Worm (Caenorhabditis elegans) whole organism, young adult: Measurements from ENCODE around the gene hmg-1.2.
A peak's percentile ranks its signal among the peaks of the same experiment; 100 is the strongest.

Experiments
- D2030.7 ChIP-seq: fragments of 200-800 bp; sonication (Bioruptor generic); IDR thresholded peaks from 2 replicates; pipeline ENCODE4 v1.3.6; 2022; ENCODE audit warnings: missing genetic modification reagents, missing genetic modification characterization, missing compliant biosample characterization
- F39B2.1 ChIP-seq: fragments of 200-800 bp; sonication (Bioruptor generic); IDR thresholded peaks from 2 replicates; pipeline ENCODE4 v1.3.6; 2022; ENCODE audit warnings: missing genetic modification reagents, missing genetic modification characterization, missing compliant biosample characterization
- F52B5.7 ChIP-seq: sonication (generic microtip); optimal IDR thresholded peaks from 2 replicates; lab custom pipeline; 2016; ENCODE audit warnings: mild to moderate bottlenecking, missing genetic modification characterization, missing compliant biosample characterization
- F57C9.4 ChIP-seq: sonication (generic microtip); optimal IDR thresholded peaks from 2 replicates; lab custom pipeline; 2017; ENCODE audit warnings: mild to moderate bottlenecking, missing genetic modification characterization, missing compliant biosample characterization
- T26A5.8 ChIP-seq: sonication (generic microtip); optimal IDR thresholded peaks from 2 replicates; lab custom pipeline; 2016; ENCODE audit warnings: missing genetic modification characterization, missing compliant biosample characterization
- Y53G8AR.9 ChIP-seq: fragments of 200-800 bp; sonication (Bioruptor generic); conservative IDR thresholded peaks from 2 replicates; pipeline ENCODE4 v1.3.6; 2022; ENCODE audit warnings: missing genetic modification reagents, missing genetic modification characterization, missing compliant biosample characterization
- ZK185.1 ChIP-seq: sonication (generic microtip); optimal IDR thresholded peaks from 2 replicates; lab custom pipeline; 2016; ENCODE audit warnings: mild to moderate bottlenecking, missing genetic modification characterization, missing compliant biosample characterization; ENCODE audit not compliant: poor library complexity, severe bottlenecking
- akir-1 ChIP-seq: fragments of 200-800 bp; sonication (Bioruptor generic); optimal IDR thresholded peaks from 2 replicates; lab custom pipeline; 2018; ENCODE audit warnings: mild to moderate bottlenecking, missing genetic modification characterization, moderate library complexity, missing compliant biosample characterization
- attf-3 ChIP-seq: fragments of 200-800 bp; sonication (Bioruptor generic); conservative IDR thresholded peaks from 2 replicates; pipeline ENCODE4 v1.3.6; 2022; ENCODE audit warnings: missing genetic modification reagents, missing genetic modification characterization, missing compliant biosample characterization
- bed-1 ChIP-seq: fragments of 200-800 bp; sonication (Bioruptor generic); IDR thresholded peaks from 2 replicates; pipeline ENCODE4 v1.3.6; 2022; ENCODE audit warnings: missing genetic modification reagents, missing genetic modification characterization, missing compliant biosample characterization
- ceh-100 ChIP-seq: fragments of 200-800 bp; sonication (Bioruptor generic); IDR thresholded peaks from 2 replicates; pipeline ENCODE4 v1.3.6; 2022; ENCODE audit warnings: missing genetic modification reagents, missing genetic modification characterization, missing compliant biosample characterization
- ceh-27 ChIP-seq: fragments of 200-800 bp; sonication (Bioruptor generic); optimal IDR thresholded peaks from 2 replicates; lab custom pipeline; 2018; ENCODE audit warnings: mild to moderate bottlenecking, missing genetic modification characterization, moderate library complexity, missing compliant biosample characterization
- ceh-40 ChIP-seq: fragments of 200-800 bp; sonication (Bioruptor generic); IDR thresholded peaks from 2 replicates; pipeline ENCODE4 v1.3.6; 2022; ENCODE audit warnings: missing genetic modification characterization, missing compliant biosample characterization
- ceh-58 ChIP-seq: fragments of 200-800 bp; sonication (Bioruptor generic); IDR thresholded peaks from 2 replicates; pipeline ENCODE4 v1.3.6; 2022; ENCODE audit warnings: missing genetic modification characterization, missing compliant biosample characterization
- ceh-79 ChIP-seq: sonication (generic microtip); optimal IDR thresholded peaks from 2 replicates; lab custom pipeline; 2017; ENCODE audit warnings: mild to moderate bottlenecking, missing genetic modification characterization, missing compliant biosample characterization
- chd-7 ChIP-seq: sonication (generic microtip); optimal IDR thresholded peaks from 2 replicates; lab custom pipeline; 2016; ENCODE audit warnings: mild to moderate bottlenecking, missing genetic modification characterization, moderate library complexity, missing compliant biosample characterization
- die-1 ChIP-seq: sonication (generic microtip); optimal IDR thresholded peaks from 2 replicates; lab custom pipeline; 2016; ENCODE audit warnings: missing genotype, mild to moderate bottlenecking, missing genetic modification characterization, missing compliant biosample characterization
- dpff-1 ChIP-seq: sonication (generic microtip); optimal IDR thresholded peaks from 2 replicates; lab custom pipeline; 2017; ENCODE audit warnings: mild to moderate bottlenecking, missing genetic modification characterization, missing compliant biosample characterization
- ekl-4 ChIP-seq: fragments of 200-800 bp; sonication (Bioruptor generic); IDR thresholded peaks from 2 replicates; pipeline ENCODE4 v1.3.6; 2022; ENCODE audit warnings: missing genetic modification reagents, missing genetic modification characterization, missing compliant biosample characterization
- gei-17 ChIP-seq: fragments of 200-800 bp; sonication (Bioruptor generic); optimal IDR thresholded peaks from 2 replicates; lab custom pipeline; 2018; ENCODE audit warnings: mild to moderate bottlenecking, missing genetic modification characterization, missing compliant biosample characterization
- him-1 ChIP-seq: sonication (generic microtip); optimal IDR thresholded peaks from 2 replicates; lab custom pipeline; 2016; ENCODE audit warnings: missing genotype, missing genetic modification reagents, missing genetic modification characterization, missing compliant biosample characterization
- hlh-12 ChIP-seq: sonication (generic microtip); optimal IDR thresholded peaks from 2 replicates; lab custom pipeline; 2016; ENCODE audit warnings: missing genetic modification characterization, missing compliant biosample characterization
- hmg-20 ChIP-seq: fragments of 200-800 bp; sonication (Bioruptor generic); IDR thresholded peaks from 2 replicates; pipeline ENCODE4 v1.3.6; 2022; ENCODE audit warnings: missing genetic modification reagents, missing genetic modification characterization, missing compliant biosample characterization
- lin-35 ChIP-seq, 3 experiments: fragments of 150-350 bp in 2 of 3; sonication (generic microtip) in 1 of 3; optimal IDR thresholded peaks; 2 replicates each; lab custom pipeline; 2014 to 2018; ENCODE audit warnings: missing biosample characterization in 3 of 3, missing genetic modification characterization in 3 of 3, missing genetic modification reagents in 3 of 3
- lin-40 ChIP-seq: sonication (generic microtip); optimal IDR thresholded peaks from 2 replicates; lab custom pipeline; 2016; ENCODE audit warnings: missing genetic modification characterization, mild to moderate bottlenecking, missing compliant biosample characterization, missing genotype, missing genetic modification reagents
- lsl-1 ChIP-seq: fragments of 200-800 bp; sonication (Bioruptor generic); optimal IDR thresholded peaks from 2 replicates; lab custom pipeline; 2018; ENCODE audit warnings: mild to moderate bottlenecking, missing genetic modification characterization, moderate library complexity, missing compliant biosample characterization
- madf-8 ChIP-seq: fragments of 200-800 bp; sonication (Bioruptor generic); conservative IDR thresholded peaks from 2 replicates; pipeline ENCODE4 v1.3.6; 2022; ENCODE audit warnings: missing genetic modification reagents, missing genetic modification characterization, missing compliant biosample characterization
- mes-4 ChIP-seq: sonication (generic microtip); optimal IDR thresholded peaks from 2 replicates; lab custom pipeline; 2016; ENCODE audit warnings: missing genotype, missing genetic modification characterization, missing compliant biosample characterization
- nfya-2 ChIP-seq: fragments of 200-800 bp; sonication (Bioruptor generic); IDR thresholded peaks from 2 replicates; pipeline ENCODE4 v1.3.6; 2022; ENCODE audit warnings: missing genetic modification reagents, missing genetic modification characterization, missing compliant biosample characterization
- pbrm-1 ChIP-seq: fragments of 200-800 bp; sonication (Bioruptor generic); IDR thresholded peaks from 2 replicates; pipeline ENCODE4 v1.3.6; 2022; ENCODE audit warnings: missing genetic modification reagents, missing genetic modification characterization, missing compliant biosample characterization
- sdz-38 ChIP-seq: sonication (generic microtip); optimal IDR thresholded peaks from 2 replicates; lab custom pipeline; 2016; ENCODE audit warnings: missing genotype, missing genetic modification characterization, missing compliant biosample characterization
- sea-2 ChIP-seq: fragments of 200-800 bp; sonication (Bioruptor generic); IDR thresholded peaks from 2 replicates; pipeline ENCODE4 v1.3.6; 2022; ENCODE audit warnings: missing genetic modification characterization, missing compliant biosample characterization
- snpc-4 ChIP-seq, 5 experiments: fragments of 150-350 bp in 1 of 5; sonication (generic microtip) in 4 of 5; optimal IDR thresholded peaks; 2 replicates each; lab custom pipeline; 2014 to 2018; ENCODE audit warnings: missing genetic modification characterization in 5 of 5, missing biosample characterization in 3 of 5, antibody characterized with exemption in 2 of 5, mild to moderate bottlenecking in 2 of 5, missing compliant biosample characterization in 2 of 5, missing genotype in 2 of 5, moderate library complexity in 2 of 5, missing genetic modification reagents in 1 of 5
- somi-1 ChIP-seq: fragments of 200-800 bp; sonication (Bioruptor generic); optimal IDR thresholded peaks from 2 replicates; lab custom pipeline; 2018; ENCODE audit warnings: mild to moderate bottlenecking, missing genetic modification characterization, missing compliant biosample characterization
- ztf-18 ChIP-seq: sonication (generic microtip); optimal IDR thresholded peaks from 2 replicates; lab custom pipeline; 2016; ENCODE audit warnings: missing genotype, mild to moderate bottlenecking, missing genetic modification characterization, missing compliant biosample characterization
- ztf-25 ChIP-seq: fragments of 200-800 bp; sonication (Bioruptor generic); IDR thresholded peaks from 2 replicates; pipeline ENCODE4 v1.3.6; 2022; ENCODE audit warnings: missing genetic modification reagents, missing genetic modification characterization, missing compliant biosample characterization
- ztf-3 ChIP-seq: fragments of 200-800 bp; sonication (Bioruptor generic); optimal IDR thresholded peaks from 2 replicates; lab custom pipeline; 2018; ENCODE audit warnings: mild to moderate bottlenecking, missing genetic modification characterization, missing compliant biosample characterization

The hmg-1.2 gene

DNA sequence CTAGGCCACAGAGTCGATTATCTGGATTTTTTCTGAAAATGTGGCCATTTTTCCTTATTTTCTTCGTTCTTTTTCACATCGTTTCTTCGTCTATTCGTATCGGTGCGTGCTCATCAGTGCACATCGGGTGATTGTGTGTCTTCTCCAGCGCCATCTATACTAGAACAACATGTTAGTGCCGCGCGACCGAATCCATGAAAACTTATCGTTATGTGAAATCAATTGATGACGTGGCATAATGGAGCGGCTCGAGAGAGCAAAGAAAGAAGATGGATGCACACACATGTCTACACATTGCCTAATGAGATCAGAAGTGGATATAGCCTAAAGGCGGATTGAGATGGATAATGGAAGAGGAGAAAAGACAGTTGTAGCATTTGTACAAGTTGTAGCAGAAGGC, 32.1 kb downstream of the hmg-1.2 start:
- no peak for TF ChIP-seq ceh-40 (GFP tag; lab: Robert Waterston, UW)
- TF ChIP-seq F57C9.4 (tag; lab: Kevin White, UChicago) = no peak
- TF ChIP-seq ceh-58 = no peak
- TF ChIP-seq F52B5.7 = no peak
- no peak for TF ChIP-seq lsl-1 (GFP tag; lab: Kevin White, UChicago)
- no peak for TF ChIP-seq T26A5.8
- no peak for TF ChIP-seq lin-40 (tag; lab: Kevin White, UChicago)
- TF ChIP-seq hmg-20 = no peak
- TF ChIP-seq gei-17 = no peak
- no peak for TF ChIP-seq sdz-38 (tag; lab: Kevin White, UChicago)
- TF ChIP-seq somi-1 = no peak
- no peak for TF ChIP-seq ztf-25 (GFP tag; lab: Robert Waterston, UW)
- TF ChIP-seq lin-35 (GFP tag; optimal IDR thresholded peaks at IDR 0.05; lab: Kevin White, UChicago) = no peak
- TF ChIP-seq, all 124 proteins: peak for 0

DNA sequence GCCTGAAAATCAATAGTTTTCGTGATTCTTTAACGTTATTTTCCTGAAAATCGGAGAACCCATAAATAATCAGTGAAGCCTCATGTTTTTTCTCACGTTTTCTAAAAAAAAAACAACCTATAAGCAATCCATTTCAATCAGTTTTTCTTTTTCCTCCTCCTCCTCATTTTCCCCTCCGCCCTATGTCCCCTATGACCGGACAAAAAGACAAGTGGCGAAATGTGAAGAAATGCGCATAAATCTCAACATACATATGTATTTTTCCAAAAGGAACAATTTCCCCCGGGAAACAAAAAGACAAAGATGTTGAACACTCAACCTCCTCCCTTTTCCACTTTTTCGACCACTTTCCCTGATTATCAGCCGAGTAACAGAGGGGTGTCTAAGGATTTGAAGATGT, 35.3 kb downstream of the hmg-1.2 start:
- no peak for TF ChIP-seq attf-3 (GFP tag; lab: Robert Waterston, UW)
- TF ChIP-seq snpc-4 (GFP tag; optimal IDR thresholded peaks at IDR 0.05; lab: Kevin White, UChicago) = no peak
- no peak for TF ChIP-seq snpc-4 (tag; optimal IDR thresholded peaks at IDR 0.05; lab: Kevin White, UChicago)
- no peak for TF ChIP-seq him-1 (tag; lab: Kevin White, UChicago)
- TF ChIP-seq ZK185.1 (tag; lab: Kevin White, UChicago) = no peak
- no peak for TF ChIP-seq bed-1 (GFP tag; lab: Robert Waterston, UW)
- TF ChIP-seq ceh-100 (GFP tag; lab: Robert Waterston, UW) = no peak
- TF ChIP-seq hmg-20 = no peak
- no peak for TF ChIP-seq akir-1 (GFP tag; lab: Kevin White, UChicago)

DNA sequence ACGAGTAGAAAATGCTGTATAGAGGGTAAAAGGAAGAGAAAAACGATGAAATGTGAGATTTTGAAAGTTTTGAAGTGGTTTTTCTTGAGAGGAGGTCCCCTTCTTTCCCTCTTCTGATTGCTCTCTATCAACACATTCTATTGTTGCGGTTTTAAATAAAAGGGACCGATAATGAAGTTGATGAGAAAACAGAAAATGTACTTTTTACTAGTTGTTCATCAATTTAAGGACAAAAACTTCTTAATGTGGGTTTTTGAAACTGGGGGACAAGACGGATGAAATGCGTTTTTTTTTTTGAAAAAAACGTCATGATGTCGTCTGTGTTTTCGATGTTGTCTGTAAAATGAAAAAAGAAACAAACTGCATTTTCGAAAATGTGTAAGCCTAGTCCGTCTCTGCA, 36.6 kb downstream of the hmg-1.2 start:
- TF ChIP-seq die-1 (tag; lab: Kevin White, UChicago) = no peak
- peak; percentile 25 for TF ChIP-seq ceh-27 (GFP tag; lab: Kevin White, UChicago)
- no peak for TF ChIP-seq madf-8 (GFP tag; lab: Robert Waterston, UW)
- TF ChIP-seq sea-2 = no peak
- no peak for TF ChIP-seq lsl-1 (GFP tag; lab: Kevin White, UChicago)
- no peak for TF ChIP-seq F39B2.1

DNA sequence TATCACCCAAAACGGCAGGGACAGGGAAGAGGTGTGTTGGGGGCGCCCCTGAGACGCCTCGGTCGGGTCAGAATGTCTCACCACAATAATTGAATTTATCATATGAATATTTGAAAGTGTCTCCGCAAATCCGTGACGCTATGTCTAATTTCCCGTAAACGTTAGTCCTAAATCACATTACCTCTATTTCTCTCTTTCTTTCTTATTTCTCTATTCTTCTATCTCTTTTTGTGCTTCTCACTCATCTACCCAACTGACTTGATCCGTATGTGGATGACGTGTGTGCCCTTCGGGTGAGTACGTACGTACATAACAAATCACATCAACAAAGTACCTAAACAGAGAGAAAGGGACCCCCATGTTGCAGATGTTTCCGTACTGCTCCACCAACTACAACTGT, 37.2 kb downstream of the hmg-1.2 start:
- TF ChIP-seq dpff-1 (tag; lab: Kevin White, UChicago) = no peak
- TF ChIP-seq ceh-100 (GFP tag; lab: Robert Waterston, UW) = no peak
- no peak for TF ChIP-seq ZK185.1 (tag; lab: Kevin White, UChicago)
- TF ChIP-seq ekl-4 (GFP tag; lab: Robert Waterston, UW) = no peak
- no peak for TF ChIP-seq ztf-25 (GFP tag; lab: Robert Waterston, UW)
- TF ChIP-seq ztf-3 (GFP tag; lab: Kevin White, UChicago) = no peak
- TF ChIP-seq mes-4 (tag; lab: Kevin White, UChicago) = no peak
- no peak for TF ChIP-seq nfya-2 (GFP tag; lab: Robert Waterston, UW)
- TF ChIP-seq Y53G8AR.9 (GFP tag; lab: Robert Waterston, UW) = no peak
- TF ChIP-seq attf-3 (GFP tag; lab: Robert Waterston, UW) = no peak
- no peak for TF ChIP-seq ceh-79 (tag; lab: Kevin White, UChicago)
- no peak for TF ChIP-seq D2030.7
- no peak for TF ChIP-seq pbrm-1 (GFP tag; lab: Robert Waterston, UW)
- TF ChIP-seq hlh-12 (tag; lab: Kevin White, UChicago) = no peak
- no peak for TF ChIP-seq ztf-18 (tag; lab: Kevin White, UChicago)
- TF ChIP-seq chd-7 = no peak
